Worm (Caenorhabditis elegans): Measurements from ENCODE around the gene Y7A5A.20.
A peak's percentile ranks its signal among the peaks of the same experiment; 100 is the strongest.

Y7A5A.20 gene

ce11 chrX:15828059-15828458 lies at the start of gene Y7A5A.20:
Y7A5A.20 (plus strand) TSS chrX:15828359.
- TF ChIP-seq unc-39 (tag; optimal IDR thresholded peaks at IDR 0.05) = no peak
- no peak for TF ChIP-seq dmd-4 (tag; optimal IDR thresholded peaks at IDR 0.05)
- no peak for TF ChIP-seq mab-5 (tag; optimal IDR thresholded peaks at IDR 0.05)
- no peak for TF ChIP-seq nhr-12 (tag; optimal IDR thresholded peaks at IDR 0.05)
- no peak for TF ChIP-seq ceh-16 (tag; optimal IDR thresholded peaks at IDR 0.05)
- TF ChIP-seq Y55F3AM.14 (GFP tag; optimal IDR thresholded peaks at IDR 0.05) = no peak
- no peak for TF ChIP-seq nhr-23 (tag; optimal IDR thresholded peaks at IDR 0.05)
- TF ChIP-seq lin-11 (tag; optimal IDR thresholded peaks at IDR 0.05) = no peak
- TF ChIP-seq crh-2 (tag; optimal IDR thresholded peaks at IDR 0.05) = no peak
- no peak for TF ChIP-seq nhr-129 (tag; optimal IDR thresholded peaks at IDR 0.05)
- TF ChIP-seq nhr-25 (tag; optimal IDR thresholded peaks at IDR 0.05) = no peak
- no peak for TF ChIP-seq nhr-10 (tag; optimal IDR thresholded peaks at IDR 0.05)
- TF ChIP-seq unc-55 (GFP tag; optimal IDR thresholded peaks at IDR 0.05) = no peak
- no peak for TF ChIP-seq R02D3.7 (tag; optimal IDR thresholded peaks at IDR 0.05)
- no peak for TF ChIP-seq alr-1 (tag; optimal IDR thresholded peaks at IDR 0.05)
- TF ChIP-seq nhr-21 (tag; optimal IDR thresholded peaks at IDR 0.05) = no peak
- TF ChIP-seq nhr-6 (tag; optimal IDR thresholded peaks at IDR 0.05) = no peak
- TF ChIP-seq nhr-77 (tag; optimal IDR thresholded peaks at IDR 0.05) = no peak
- TF ChIP-seq nhr-11 (tag; optimal IDR thresholded peaks at IDR 0.05) = no peak
- TF ChIP-seq ztf-1 (GFP tag; conservative IDR thresholded peaks at IDR 0.05) = no peak

DNA sequence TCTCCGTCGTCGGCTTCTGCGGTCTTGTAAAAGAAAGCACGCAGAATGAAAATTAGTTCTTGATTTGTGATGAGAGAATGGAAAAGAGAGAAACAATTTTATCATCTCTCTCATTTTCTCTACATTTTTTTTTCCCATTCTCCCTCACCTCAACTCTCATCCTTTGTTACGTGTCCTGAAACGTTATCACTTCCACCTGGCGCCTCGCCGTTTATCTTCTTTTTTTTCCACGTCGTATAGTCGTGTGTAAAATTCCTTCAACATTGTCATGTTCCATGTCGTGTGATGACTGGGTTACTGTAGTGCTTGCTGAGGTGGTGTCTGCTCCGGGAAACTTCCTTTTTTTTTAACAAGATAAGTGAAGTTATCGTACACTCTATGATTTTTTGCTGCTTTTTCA lies 48.7 kb upstream of the Y7A5A.20 start:
- TF ChIP-seq nhr-237 (tag; optimal IDR thresholded peaks at IDR 0.05) = no peak
- no peak for TF ChIP-seq nhr-10 (tag; optimal IDR thresholded peaks at IDR 0.05)
- TF ChIP-seq blmp-1 (tag; optimal IDR thresholded peaks at IDR 0.05; ENCODE audit: insufficient read depth) = no peak
- no peak for TF ChIP-seq ceh-16 (tag; optimal IDR thresholded peaks at IDR 0.05)
- no peak for TF ChIP-seq R02D3.7 (tag; optimal IDR thresholded peaks at IDR 0.05)
- no peak for TF ChIP-seq aly-2 (tag; optimal IDR thresholded peaks at IDR 0.05)
- TF ChIP-seq mab-5 (tag; optimal IDR thresholded peaks at IDR 0.05) = no peak
- TF ChIP-seq alr-1 (tag; optimal IDR thresholded peaks at IDR 0.05) = no peak
- no peak for TF ChIP-seq ztf-4 (tag; optimal IDR thresholded peaks at IDR 0.05)
- TF ChIP-seq lin-11 (tag; optimal IDR thresholded peaks at IDR 0.05) = no peak
- peak; percentile 25 for TF ChIP-seq gmeb-1 (tag; optimal IDR thresholded peaks at IDR 0.05)
- no peak for TF ChIP-seq ama-1 (optimal IDR thresholded peaks at IDR 0.05)
- TF ChIP-seq sma-3 (GFP tag; optimal IDR thresholded peaks at IDR 0.05) = no peak
- TF ChIP-seq mdl-1 (tag; optimal IDR thresholded peaks at IDR 0.05) = no peak
- no peak for TF ChIP-seq unc-62 (GFP tag; optimal IDR thresholded peaks at IDR 0.05)
- TF ChIP-seq C34F6.9 (tag; optimal IDR thresholded peaks at IDR 0.05) = peak; percentile 15
- TF ChIP-seq crh-2 (tag; optimal IDR thresholded peaks at IDR 0.05) = peak; percentile 95
- TF ChIP-seq sem-4 (tag; optimal IDR thresholded peaks at IDR 0.05) = no peak
- TF ChIP-seq ztf-11 (tag; optimal IDR thresholded peaks at IDR 0.05) = no peak
- no peak for TF ChIP-seq nhr-77 (tag; optimal IDR thresholded peaks at IDR 0.05)
- peak; percentile 27 for TF ChIP-seq nhr-6 (tag; optimal IDR thresholded peaks at IDR 0.05)
- no peak for TF ChIP-seq elt-3 (tag; optimal IDR thresholded peaks at IDR 0.05)
- TF ChIP-seq snpc-4 (tag; optimal IDR thresholded peaks at IDR 0.05) = peak; percentile 20
- TF ChIP-seq skn-1 (tag; optimal IDR thresholded peaks at IDR 0.05) = no peak
- TF ChIP-seq ZK546.5 (tag; optimal IDR thresholded peaks at IDR 0.05) = no peak
- TF ChIP-seq nhr-129 (tag; optimal IDR thresholded peaks at IDR 0.05) = peak; percentile 75
- no peak for TF ChIP-seq mbf-1 (tag; optimal IDR thresholded peaks at IDR 0.05)
- TF ChIP-seq nhr-11 (tag; optimal IDR thresholded peaks at IDR 0.05) = no peak
- TF ChIP-seq lsy-2 (tag; optimal IDR thresholded peaks at IDR 0.05) = peak in 1 of 2 experiments; percentile 86
- no peak for TF ChIP-seq unc-39 (tag; optimal IDR thresholded peaks at IDR 0.05)
- no peak for TF ChIP-seq dmd-4 (tag; optimal IDR thresholded peaks at IDR 0.05)
- TF ChIP-seq nhr-25 (tag; optimal IDR thresholded peaks at IDR 0.05) = no peak
- peak; percentile 11 for TF ChIP-seq nhr-21 (tag; optimal IDR thresholded peaks at IDR 0.05)
- TF ChIP-seq egl-27 (tag; optimal IDR thresholded peaks at IDR 0.05) = no peak
- no peak for TF ChIP-seq nhr-23 (tag; optimal IDR thresholded peaks at IDR 0.05)
- TF ChIP-seq ceh-82 (tag; optimal IDR thresholded peaks at IDR 0.05) = no peak
- no peak for TF ChIP-seq lin-39 (tag; optimal IDR thresholded peaks at IDR 0.05)
- peak; percentile 74 for TF ChIP-seq fos-1 (tag; optimal IDR thresholded peaks at IDR 0.05)
- TF ChIP-seq nhr-12 (tag; optimal IDR thresholded peaks at IDR 0.05) = no peak
- no peak for TF ChIP-seq elt-1 (tag; optimal IDR thresholded peaks at IDR 0.05)
- TF ChIP-seq F13H6.1 (tag; optimal IDR thresholded peaks at IDR 0.05) = peak; percentile 40
- TF ChIP-seq Y55F3AM.14 (GFP tag; optimal IDR thresholded peaks at IDR 0.05) = no peak
- peak; percentile 28 for TF ChIP-seq sma-9 (GFP tag; optimal IDR thresholded peaks at IDR 0.05)
- no peak for TF ChIP-seq sma-9 (tag; optimal IDR thresholded peaks at IDR 0.05)
- TF ChIP-seq lin-13 (GFP tag; optimal IDR thresholded peaks at IDR 0.05) = peak; percentile 23
- TF ChIP-seq peb-1 (tag; optimal IDR thresholded peaks at IDR 0.05) = no peak
- no peak for TF ChIP-seq unc-55 (GFP tag; optimal IDR thresholded peaks at IDR 0.05)
- TF ChIP-seq ztf-1 (GFP tag; conservative IDR thresholded peaks at IDR 0.05) = no peak
- no peak for TF ChIP-seq zag-1 (tag; optimal IDR thresholded peaks at IDR 0.05)

All from whole organism, L2 larva.